Worm (Caenorhabditis elegans): ENCODE measurements around the gene D1014.6.

D1014.6 gene

ce11 chrV:8120868-8121267 lies at the start of gene D1014.6:
Gene D1014.6 (plus strand): TSS chrV:8121168.
- TF ChIP-seq C16A3.4 (tag; optimal IDR thresholded peaks at IDR 0.05) (no peak), F16B12.6 (tag; optimal IDR thresholded peaks at IDR 0.05) (no peak), lin-39 (tag; optimal IDR thresholded peaks at IDR 0.05) (no peak), aha-1 (tag; optimal IDR thresholded peaks at IDR 0.05) (no peak), pqm-1 (tag; optimal IDR thresholded peaks at IDR 0.05) (no peak), lin-35 (GFP tag; optimal IDR thresholded peaks at IDR 0.05) (no peak), elt-2 (tag; optimal IDR thresholded peaks at IDR 0.05) (no peak), mep-1 (tag; optimal IDR thresholded peaks at IDR 0.05) (no peak), nhr-71 (tag; optimal IDR thresholded peaks at IDR 0.05) (no peak), ztf-11 (tag; optimal IDR thresholded peaks at IDR 0.05) (no peak), fkh-4 (tag; optimal IDR thresholded peaks at IDR 0.05; ENCODE audit: borderline replicate concordance) (no peak), pax-3 (tag; optimal IDR thresholded peaks at IDR 0.05) (no peak)

DNA sequence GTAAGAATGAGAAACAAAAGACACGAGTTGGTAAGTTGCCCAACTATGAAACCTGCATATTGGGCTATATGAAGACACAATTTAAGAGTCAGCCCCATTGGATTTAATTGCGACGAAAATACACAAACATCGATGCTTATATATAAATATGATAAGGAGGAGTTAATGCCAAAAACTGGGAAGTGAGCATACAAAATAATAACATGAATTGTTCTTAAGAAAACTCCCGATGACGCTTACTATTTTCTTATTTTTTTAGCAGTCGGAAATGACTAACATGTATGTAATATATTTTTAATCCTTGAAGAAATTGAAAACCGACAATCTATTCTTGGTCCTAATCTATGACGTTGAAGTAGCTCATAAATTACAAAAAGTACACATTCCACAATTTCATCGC lies 48.9 kb upstream of the D1014.6 start, which contains the start of gene str-144:
str-144 (minus strand) TSS at position 101 of the 400 bp plus-strand sequence.
- TF ChIP-seq lsy-2 (tag; optimal IDR thresholded peaks at IDR 0.05) (no peak), pag-3 (tag; optimal IDR thresholded peaks at IDR 0.05; ENCODE audit: borderline replicate concordance, insufficient read depth) (no peak), dsc-1 (tag; optimal IDR thresholded peaks at IDR 0.05) (peak; percentile 15), nhr-12 (tag; optimal IDR thresholded peaks at IDR 0.05) (no peak), hlh-4 (tag; optimal IDR thresholded peaks at IDR 0.05) (no peak), ztf-11 (tag; optimal IDR thresholded peaks at IDR 0.05) (no peak), blmp-1 (tag; optimal IDR thresholded peaks at IDR 0.05) (no peak)

DNA sequence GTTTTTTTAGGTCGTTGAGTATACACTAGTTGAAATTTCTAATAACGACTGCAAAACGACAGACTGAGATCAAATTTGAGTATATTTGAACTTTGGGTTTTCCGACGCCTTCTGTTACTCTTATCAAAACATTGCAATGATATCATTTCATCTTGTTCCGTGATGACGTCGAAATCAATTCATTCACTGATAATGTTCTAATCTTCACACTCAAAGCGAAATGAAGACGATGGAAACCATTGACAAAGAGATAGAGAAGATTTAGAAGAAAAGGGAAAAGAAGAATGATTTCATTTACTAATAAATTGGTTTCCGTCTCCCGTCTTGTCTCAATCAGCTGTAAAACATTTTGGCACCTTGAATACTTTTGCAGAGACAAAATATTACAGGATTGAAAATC lies 47.8 kb upstream of the D1014.6 start:
- TF ChIP-seq ztf-4 (tag; optimal IDR thresholded peaks at IDR 0.05) (no peak), blmp-1 (tag; optimal IDR thresholded peaks at IDR 0.05) (peak; percentile 89), elt-3 (tag; optimal IDR thresholded peaks at IDR 0.05) (peak in 5 of 6 experiments; percentile 78 to 89 (median 86)), tbx-2 (tag; optimal IDR thresholded peaks at IDR 0.05) (no peak), jun-1 (tag; optimal IDR thresholded peaks at IDR 0.05) (no peak), aly-2 (tag; optimal IDR thresholded peaks at IDR 0.05) (no peak), snpc-4 (tag; optimal IDR thresholded peaks at IDR 0.05) (no peak), nhr-47 (tag; optimal IDR thresholded peaks at IDR 0.05) (no peak), nhr-20 (tag; optimal IDR thresholded peaks at IDR 0.05) (peak; percentile 29), unc-30 (tag; optimal IDR thresholded peaks at IDR 0.05) (no peak), dsc-1 (tag; optimal IDR thresholded peaks at IDR 0.05) (peak; percentile 56), nhr-12 (tag; optimal IDR thresholded peaks at IDR 0.05) (no peak), lir-3 (tag; optimal IDR thresholded peaks at IDR 0.05; ENCODE audit: poor library complexity) (no peak), fkh-8 (tag; optimal IDR thresholded peaks at IDR 0.05) (no peak), nhr-85 (tag) (peak; percentile 85), nhr-237 (tag; optimal IDR thresholded peaks at IDR 0.05) (no peak), mdl-1 (tag; optimal IDR thresholded peaks at IDR 0.05) (no peak)

- TF ChIP-seq ztf-4 (tag; optimal IDR thresholded peaks at IDR 0.05) (no peak), irx-1 (tag; optimal IDR thresholded peaks at IDR 0.05) (no peak), grh-1 (GFP tag; IDR thresholded peaks at IDR 0.05) (no peak), zag-1 (tag; optimal IDR thresholded peaks at IDR 0.05) (no peak), C04F5.9 (tag; optimal IDR thresholded peaks at IDR 0.05) (no peak), ets-5 (GFP tag; IDR thresholded peaks at IDR 0.05) (no peak), C16A3.4 (tag; optimal IDR thresholded peaks at IDR 0.05) (no peak), nhr-12 (tag; optimal IDR thresholded peaks at IDR 0.05) (no peak), isw-1 (GFP tag; IDR thresholded peaks at IDR 0.05) (no peak), nhr-90 (tag; optimal IDR thresholded peaks at IDR 0.05; ENCODE audit: poor library complexity) (no peak), mab-9 (GFP tag; IDR thresholded peaks at IDR 0.05) (no peak), mef-2 (tag; optimal IDR thresholded peaks at IDR 0.05) (no peak), lsy-2 (tag; optimal IDR thresholded peaks at IDR 0.05) (no peak), lir-3 (tag; optimal IDR thresholded peaks at IDR 0.05; ENCODE audit: poor library complexity) (no peak), unc-130 (tag; optimal IDR thresholded peaks at IDR 0.05) (no peak), skn-1 (tag; optimal IDR thresholded peaks at IDR 0.05) (no peak)
These were observed 45.3 kb upstream of the D1014.6 start, which contains the start of gene catp-3 for ce11 chrV:8075712-8076111. Gene catp-3 (plus strand): TSS chrV:8076012.
